Worm (Caenorhabditis elegans) whole organism, L4/young adult: ENCODE data around the gene luc-7L3.

Experiments
- W03F9.2 ChIP-seq: fragments of 150-350 bp; optimal IDR thresholded peaks from 2 replicates; lab custom pipeline; 2014; ENCODE audit warnings: missing biosample characterization, missing genetic modification characterization
- dao-5 ChIP-seq: sonication (generic microtip); optimal IDR thresholded peaks from 2 replicates; lab custom pipeline; 2016; ENCODE audit warnings: missing genotype, missing genetic modification characterization, moderate library complexity, missing compliant biosample characterization
- him-1 ChIP-seq: sonication (generic microtip); optimal IDR thresholded peaks from 2 replicates; lab custom pipeline; 2016; ENCODE audit warnings: missing genotype, missing genetic modification reagents, missing genetic modification characterization, missing compliant biosample characterization

DNA sequence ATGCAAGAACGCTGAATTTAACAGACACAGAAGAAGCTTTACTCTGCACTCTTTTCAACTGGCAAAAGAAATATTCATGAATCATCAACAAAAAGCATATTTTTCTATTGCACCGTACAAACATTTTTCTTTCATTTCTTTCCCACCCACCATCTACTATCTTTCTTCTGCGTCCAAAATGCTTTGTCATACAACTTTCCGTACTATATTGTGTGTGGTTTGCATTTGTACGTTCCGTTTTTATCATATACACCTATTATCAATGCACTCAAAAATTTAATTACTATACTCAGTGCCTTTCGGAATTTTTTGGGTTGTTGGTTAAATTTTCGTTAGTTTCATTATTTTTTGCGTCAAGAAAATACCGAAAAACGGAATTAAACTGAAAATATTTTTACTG, 30.2 kb downstream of the luc-7L3 start:
- TF ChIP-seq W03F9.2 (tag; lab: Kevin White, UChicago), result no peak
- no peak for TF ChIP-seq dao-5 (tag; lab: Kevin White, UChicago)
- no peak for TF ChIP-seq him-1
